Comparison of ENCODE assay signal across 3 worm cellular contexts in genomic region chrII:11612034-11612723, ce11.
A peak's percentile ranks its signal among the peaks of the same experiment; 100 is the strongest.
TF ChIP-seq lines count a peak whose summit lies in the region.

TSS of gene F07A11.5 (plus strand) at chrII:11612300.

TF ChIP-seq in whole organism, L3 larva, 47 proteins besides CTCF, POLR2A, EP300 and RAD21:
- TF ChIP-seq pha-4 (tag; optimal IDR thresholded peaks at IDR 0.05; lab: Kevin White, UChicago), result peak; percentile 9
- no peak for TF ChIP-seq eor-1 (tag; optimal IDR thresholded peaks at IDR 0.05; lab: Kevin White, UChicago)

TF ChIP-seq in whole organism, L4 larva, 104 proteins besides CTCF, POLR2A, EP300 and RAD21:
- TF ChIP-seq hlh-30 (tag; optimal IDR thresholded peaks at IDR 0.05; lab: Kevin White, UChicago; ENCODE audit: insufficient read depth) (peak; percentile 52), daf-16 (GFP tag; optimal IDR thresholded peaks at IDR 0.05; lab: Kevin White, UChicago) (no peak), daf-16 (tag; optimal IDR thresholded peaks at IDR 0.05; lab: Kevin White, UChicago) (peak; percentile 57), nhr-10 (tag; optimal IDR thresholded peaks at IDR 0.05; lab: Kevin White, UChicago) (no peak), pqm-1 (tag; optimal IDR thresholded peaks at IDR 0.05; lab: Kevin White, UChicago) (no peak), dmd-6 (GFP tag; IDR thresholded peaks at IDR 0.05; lab: Robert Waterston, UW) (peak; percentile 50), mxl-3 (GFP tag; optimal IDR thresholded peaks at IDR 0.05; lab: Kevin White, UChicago) (peak; percentile 9), duxl-1 (tag; optimal IDR thresholded peaks at IDR 0.05; lab: Kevin White, UChicago; ENCODE audit: poor library complexity) (no peak), nhr-42 (GFP tag; IDR thresholded peaks at IDR 0.05; lab: Robert Waterston, UW) (no peak), lim-7 (GFP tag; IDR thresholded peaks at IDR 0.05; lab: Robert Waterston, UW) (0 out of 2 replicates have a peak, but pooled peaks have one; percentile 51), dve-1 (tag; optimal IDR thresholded peaks at IDR 0.05; lab: Kevin White, UChicago; ENCODE audit: insufficient read depth) (peak; percentile 2), mdl-1 (tag; optimal IDR thresholded peaks at IDR 0.05; lab: Kevin White, UChicago) (peak in 1 of 2 experiments; percentile 29), hlh-11 (tag; optimal IDR thresholded peaks at IDR 0.05; lab: Kevin White, UChicago) (peak; percentile 17)

TF ChIP-seq in whole organism, young adult, 124 proteins besides CTCF, POLR2A, EP300 and RAD21:
- no peak for TF ChIP-seq nhr-27 (tag; optimal IDR thresholded peaks at IDR 0.05; lab: Kevin White, UChicago)
- no peak for TF ChIP-seq ets-4 (GFP tag; optimal IDR thresholded peaks at IDR 0.05; lab: Kevin White, UChicago)
- TF ChIP-seq K11D2.4 (GFP tag; IDR thresholded peaks at IDR 0.05; lab: Robert Waterston, UW), result no peak
- no peak for TF ChIP-seq F22D6.2 (tag; optimal IDR thresholded peaks at IDR 0.05; lab: Kevin White, UChicago)
- no peak for TF ChIP-seq F55B11.4 (tag; optimal IDR thresholded peaks at IDR 0.05; lab: Kevin White, UChicago; ENCODE audit: borderline replicate concordance, insufficient read depth)
- no peak for TF ChIP-seq dpl-1 (GFP tag; optimal IDR thresholded peaks at IDR 0.05; lab: Kevin White, UChicago)
- TF ChIP-seq D2030.7 (GFP tag; IDR thresholded peaks at IDR 0.05; lab: Robert Waterston, UW), result no peak
- TF ChIP-seq ceh-27 (GFP tag; optimal IDR thresholded peaks at IDR 0.05; lab: Kevin White, UChicago), result no peak
- TF ChIP-seq T26A5.8 (tag; optimal IDR thresholded peaks at IDR 0.05; lab: Kevin White, UChicago), result no peak
- TF ChIP-seq attf-3 (GFP tag; conservative IDR thresholded peaks at IDR 0.05; lab: Robert Waterston, UW), result no peak
- no peak for TF ChIP-seq B0336.3 (GFP tag; IDR thresholded peaks at IDR 0.05; lab: Robert Waterston, UW)
- TF ChIP-seq Y53F4B.3 (GFP tag; IDR thresholded peaks at IDR 0.05; lab: Robert Waterston, UW), result no peak
- TF ChIP-seq snpc-1.3 (tag; optimal IDR thresholded peaks at IDR 0.05; lab: Kevin White, UChicago; ENCODE audit: insufficient read depth), result no peak
- 0 out of 2 replicates have a peak, but pooled peaks have one; percentile 12 for TF ChIP-seq zfh-2 (GFP tag; conservative IDR thresholded peaks at IDR 0.05; lab: Robert Waterston, UW)
- peak; percentile 16 for TF ChIP-seq nhr-80 (tag; optimal IDR thresholded peaks at IDR 0.05; lab: Kevin White, UChicago)
- no peak for TF ChIP-seq lin-35 (GFP tag; optimal IDR thresholded peaks at IDR 0.05; lab: Kevin White, UChicago)
- no peak for TF ChIP-seq lir-1 (GFP tag; conservative IDR thresholded peaks at IDR 0.05; lab: Robert Waterston, UW)
- TF ChIP-seq ztf-6 (GFP tag; IDR thresholded peaks at IDR 0.05; lab: Robert Waterston, UW), result no peak
